Worm (Caenorhabditis elegans) whole organism, L1 larva: Measurements from ENCODE around the gene C06A1.7.

Experiments used
- C04F5.9 ChIP-seq: sonication (generic microtip); optimal IDR thresholded peaks from 2 replicates; lab custom pipeline; 2016; ENCODE audit warnings: missing genetic modification characterization, missing compliant biosample characterization
- C16A3.4 ChIP-seq: fragments of 150-350 bp; optimal IDR thresholded peaks from 2 replicates; lab custom pipeline; 2014; ENCODE audit warnings: missing biosample characterization, missing genetic modification characterization
- Y116A8C.19 ChIP-seq: sonication (generic microtip); optimal IDR thresholded peaks from 2 replicates; lab custom pipeline; 2016; ENCODE audit warnings: missing compliant biosample characterization, missing genetic modification characterization, borderline replicate concordance
- aha-1 ChIP-seq: fragments of 150-350 bp; optimal IDR thresholded peaks from 2 replicates; lab custom pipeline; 2014; ENCODE audit warnings: missing biosample characterization, missing genetic modification characterization
- blmp-1 ChIP-seq: fragments of 150-350 bp; optimal IDR thresholded peaks from 2 replicates; lab custom pipeline; 2014; ENCODE audit warnings: missing biosample characterization, missing genetic modification characterization
- ceh-63 ChIP-seq: fragments of 200-800 bp; sonication (Bioruptor generic); optimal IDR thresholded peaks from 2 replicates; lab custom pipeline; 2018; ENCODE audit warnings: mild to moderate bottlenecking, missing genetic modification characterization, missing compliant biosample characterization
- ces-1 ChIP-seq: fragments of 150-350 bp; optimal IDR thresholded peaks from 2 replicates; lab custom pipeline; 2014; ENCODE audit warnings: missing biosample characterization, missing genetic modification reagents, missing genetic modification characterization
- dsc-1 ChIP-seq: sonication (generic microtip); optimal IDR thresholded peaks from 2 replicates; lab custom pipeline; 2016; ENCODE audit warnings: mild to moderate bottlenecking, missing genetic modification characterization, missing compliant biosample characterization
- efl-1 ChIP-seq, 4 experiments: fragments of 150-350 bp; optimal IDR thresholded peaks in 3 of 4; peaks in 1 of 4; 1 replicate in 1 of 4; 2 replicates in 3 of 4; lab custom pipeline; 2014; ENCODE audit warnings: missing biosample characterization in 2 of 4, missing genetic modification characterization in 2 of 4, missing genetic modification reagents in 2 of 4
- egl-13 ChIP-seq: sonication (generic microtip); optimal IDR thresholded peaks from 2 replicates; lab custom pipeline; 2016; ENCODE audit warnings: missing genotype, missing genetic modification reagents, missing genetic modification characterization, missing compliant biosample characterization
- egl-27 ChIP-seq, 2 experiments: fragments of 150-350 bp in 1 of 2; sonication (generic microtip); optimal IDR thresholded peaks; 3 replicates each; lab custom pipeline; 2017 to 2018; ENCODE audit warnings: missing biosample characterization in 2 of 2, missing genetic modification characterization in 2 of 2, missing genetic modification reagents in 2 of 2
- elt-3 ChIP-seq, 6 experiments: fragments of 150-350 bp in 1 of 6; sonication (generic microtip); optimal IDR thresholded peaks; 2 replicates each; lab custom pipeline; 2017 to 2018; ENCODE audit warnings: missing biosample characterization in 6 of 6, missing genetic modification characterization in 6 of 6, inconsistent platforms in 1 of 6
- ets-5 ChIP-seq: fragments of 200-800 bp; sonication (Bioruptor generic); IDR thresholded peaks from 2 replicates; pipeline ENCODE4 v1.3.6; 2022; ENCODE audit warnings: missing genetic modification characterization, missing compliant biosample characterization
- fkh-8 ChIP-seq: sonication (generic microtip); optimal IDR thresholded peaks from 2 replicates; lab custom pipeline; 2016; ENCODE audit warnings: mild to moderate bottlenecking, missing genetic modification characterization, missing compliant biosample characterization
- grh-1 ChIP-seq: fragments of 200-800 bp; sonication (Bioruptor generic); IDR thresholded peaks from 2 replicates; pipeline ENCODE4 v1.3.6; 2022; ENCODE audit warnings: missing genetic modification reagents, missing genetic modification characterization, missing compliant biosample characterization
- hlh-4 ChIP-seq: sonication (generic microtip); optimal IDR thresholded peaks from 2 replicates; lab custom pipeline; 2016; ENCODE audit warnings: mild to moderate bottlenecking, missing genetic modification characterization, missing compliant biosample characterization
- hpl-2 ChIP-seq: fragments of 150-350 bp; optimal IDR thresholded peaks from 2 replicates; lab custom pipeline; 2014; ENCODE audit warnings: missing biosample characterization, missing genetic modification reagents, missing genetic modification characterization
- irx-1 ChIP-seq: sonication (generic microtip); optimal IDR thresholded peaks from 2 replicates; lab custom pipeline; 2016; ENCODE audit warnings: missing genetic modification characterization, missing compliant biosample characterization
- isw-1 ChIP-seq: fragments of 200-800 bp; sonication (Bioruptor generic); IDR thresholded peaks from 2 replicates; pipeline ENCODE4 v1.3.6; 2022; ENCODE audit warnings: missing genetic modification characterization, missing compliant biosample characterization
- jun-1 ChIP-seq: fragments of 150-350 bp; optimal IDR thresholded peaks from 2 replicates; lab custom pipeline; 2014; ENCODE audit warnings: missing biosample characterization, missing genetic modification reagents, missing genetic modification characterization
- lin-39 ChIP-seq: fragments of 150-350 bp; optimal IDR thresholded peaks from 2 replicates; lab custom pipeline; 2014; ENCODE audit warnings: missing biosample characterization, missing genetic modification reagents, missing genetic modification characterization
- lsy-2 ChIP-seq, 2 experiments: fragments of 150-350 bp; optimal IDR thresholded peaks; 2 replicates each; lab custom pipeline; 2014; ENCODE audit warnings: missing biosample characterization in 2 of 2, missing genetic modification characterization in 2 of 2
- mab-9 ChIP-seq: fragments of 200-800 bp; sonication (Bioruptor generic); IDR thresholded peaks from 2 replicates; pipeline ENCODE4 v1.3.6; 2022; ENCODE audit warnings: missing genetic modification reagents, missing genetic modification characterization, missing compliant biosample characterization
- mdl-1 ChIP-seq, 2 experiments: fragments of 150-350 bp; optimal IDR thresholded peaks; 2 replicates each; lab custom pipeline; 2014 to 2017; ENCODE audit warnings: missing biosample characterization in 2 of 2, missing genetic modification characterization in 2 of 2, inconsistent platforms in 1 of 2
- mef-2 ChIP-seq: fragments of 150-350 bp; optimal IDR thresholded peaks from 2 replicates; lab custom pipeline; 2014; ENCODE audit warnings: missing biosample characterization, missing genetic modification characterization
- mep-1 ChIP-seq: fragments of 150-350 bp; optimal IDR thresholded peaks from 2 replicates; lab custom pipeline; 2014; ENCODE audit warnings: missing biosample characterization, missing genetic modification characterization
- nhr-11 ChIP-seq: fragments of 150-350 bp; optimal IDR thresholded peaks from 2 replicates; lab custom pipeline; 2014; ENCODE audit warnings: missing biosample characterization, missing genetic modification characterization
- nhr-20 ChIP-seq: sonication (generic microtip); optimal IDR thresholded peaks from 2 replicates; lab custom pipeline; 2016; ENCODE audit warnings: mild to moderate bottlenecking, missing genetic modification characterization, missing compliant biosample characterization
- nhr-237 ChIP-seq: fragments of 150-350 bp; optimal IDR thresholded peaks from 2 replicates; lab custom pipeline; 2014; ENCODE audit warnings: missing biosample characterization, missing genetic modification characterization
- nhr-28 ChIP-seq: fragments of 150-350 bp; optimal IDR thresholded peaks from 2 replicates; lab custom pipeline; 2014; ENCODE audit warnings: missing biosample characterization, missing genetic modification characterization
- nhr-47 ChIP-seq: sonication (generic microtip); optimal IDR thresholded peaks from 2 replicates; lab custom pipeline; 2016; ENCODE audit warnings: mild to moderate bottlenecking, missing genetic modification characterization, moderate library complexity, missing compliant biosample characterization
- nhr-71 ChIP-seq: sonication (generic microtip); optimal IDR thresholded peaks from 2 replicates; lab custom pipeline; 2016; ENCODE audit warnings: mild to moderate bottlenecking, missing genetic modification characterization, moderate library complexity, missing compliant biosample characterization
- nhr-76 ChIP-seq: sonication (generic microtip); optimal IDR thresholded peaks from 2 replicates; lab custom pipeline; 2017; ENCODE audit warnings: missing biosample characterization, missing genetic modification characterization
- nhr-77 ChIP-seq: fragments of 150-350 bp; optimal IDR thresholded peaks from 2 replicates; lab custom pipeline; 2014; ENCODE audit warnings: missing biosample characterization, missing genetic modification characterization
- nhr-84 ChIP-seq: sonication (generic microtip); optimal IDR thresholded peaks from 2 replicates; lab custom pipeline; 2017; ENCODE audit warnings: missing biosample characterization, missing genetic modification characterization
- nhr-90 ChIP-seq: sonication (generic microtip); optimal IDR thresholded peaks from 2 replicates; lab custom pipeline; 2016; ENCODE audit warnings: mild to moderate bottlenecking, missing genetic modification characterization, missing compliant biosample characterization; ENCODE audit not compliant: poor library complexity
- pax-3 ChIP-seq: fragments of 200-800 bp; sonication (Bioruptor generic); optimal IDR thresholded peaks from 2 replicates; lab custom pipeline; 2018; ENCODE audit warnings: mild to moderate bottlenecking, missing genetic modification characterization, moderate library complexity, missing compliant biosample characterization
- pqm-1 ChIP-seq: sonication (generic microtip); optimal IDR thresholded peaks from 3 replicates; lab custom pipeline; 2017; ENCODE audit warnings: missing biosample characterization, missing genetic modification characterization
- rnt-1 ChIP-seq: sonication (generic microtip); optimal IDR thresholded peaks from 2 replicates; lab custom pipeline; 2016; ENCODE audit warnings: mild to moderate bottlenecking, missing genetic modification characterization, moderate library complexity, missing compliant biosample characterization
- skn-1 ChIP-seq: fragments of 150-350 bp; optimal IDR thresholded peaks from 2 replicates; lab custom pipeline; 2014; ENCODE audit warnings: missing biosample characterization, missing genetic modification characterization
- snu-23 ChIP-seq: sonication (generic microtip); optimal IDR thresholded peaks from 2 replicates; lab custom pipeline; 2016; ENCODE audit warnings: missing genetic modification characterization, missing compliant biosample characterization
- sox-4 ChIP-seq: sonication (generic microtip); optimal IDR thresholded peaks from 2 replicates; lab custom pipeline; 2016; ENCODE audit warnings: missing genetic modification characterization, missing compliant biosample characterization
- sup-37 ChIP-seq: fragments of 200-800 bp; sonication (Bioruptor generic); optimal IDR thresholded peaks from 2 replicates; lab custom pipeline; 2018; ENCODE audit warnings: mild to moderate bottlenecking, missing genetic modification characterization, missing compliant biosample characterization
- swsn-7 ChIP-seq: sonication (generic microtip); optimal IDR thresholded peaks from 2 replicates; lab custom pipeline; 2016; ENCODE audit warnings: missing genetic modification characterization, missing compliant biosample characterization
- tbx-2 ChIP-seq: sonication (generic microtip); optimal IDR thresholded peaks from 2 replicates; lab custom pipeline; 2016; ENCODE audit warnings: missing genetic modification characterization, missing compliant biosample characterization
- tlp-1 ChIP-seq: fragments of 150-350 bp; optimal IDR thresholded peaks from 2 replicates; lab custom pipeline; 2014; ENCODE audit warnings: missing biosample characterization, missing genetic modification characterization
- unc-62 ChIP-seq: fragments of 150-350 bp; optimal IDR thresholded peaks from 2 replicates; lab custom pipeline; 2014; ENCODE audit warnings: missing biosample characterization, missing genetic modification reagents, missing genetic modification characterization
- unc-86 ChIP-seq: sonication (generic microtip); optimal IDR thresholded peaks from 2 replicates; lab custom pipeline; 2016; ENCODE audit warnings: missing genetic modification characterization, missing compliant biosample characterization
- unc-98 ChIP-seq: fragments of 200-800 bp; sonication (Bioruptor generic); IDR thresholded peaks from 2 replicates; pipeline ENCODE4 v1.3.6; 2022; ENCODE audit warnings: missing genetic modification characterization, missing compliant biosample characterization
- xbp-1 ChIP-seq: sonication (generic microtip); optimal IDR thresholded peaks from 2 replicates; lab custom pipeline; 2016; ENCODE audit warnings: missing genetic modification characterization, missing compliant biosample characterization
- zip-4 ChIP-seq: fragments of 200-800 bp; sonication (Bioruptor generic); optimal IDR thresholded peaks from 2 replicates; lab custom pipeline; 2018; ENCODE audit warnings: mild to moderate bottlenecking, missing genetic modification characterization, moderate library complexity, missing compliant biosample characterization

The C06A1.7 gene

ce11 chrII:10548778-10549671 is 15.7 kb upstream of the C06A1.7 start (continued):
- TF ChIP-seq swsn-7 (tag; lab: Kevin White, UChicago), result peak; percentile 90
- no peak for TF ChIP-seq hpl-2 (GFP tag; lab: Kevin White, UChicago)
- peak; percentile 5 for TF ChIP-seq sup-37 (GFP tag; lab: Kevin White, UChicago)
- TF ChIP-seq pax-3 (tag; lab: Kevin White, UChicago), result peak; percentile 66
- TF ChIP-seq C16A3.4 (tag; lab: Kevin White, UChicago), result peak; percentile 85
- TF ChIP-seq mep-1 (tag; lab: Kevin White, UChicago), result peak; percentile 48
- TF ChIP-seq Y116A8C.19, result no peak
- peak; percentile 89 for TF ChIP-seq nhr-47 (tag; lab: Kevin White, UChicago)
- TF ChIP-seq ces-1 (GFP tag; lab: Kevin White, UChicago), result no peak
- TF ChIP-seq C04F5.9, result peak; percentile 19
- TF ChIP-seq lin-39 (tag; lab: Kevin White, UChicago), result no peak
- TF ChIP-seq ets-5 (GFP tag; lab: Robert Waterston, UW), result 0 out of 2 replicates have a peak, but pooled peaks have one; percentile 5
- no peak for TF ChIP-seq aha-1 (tag; lab: Kevin White, UChicago)
- no peak for TF ChIP-seq zip-4 (GFP tag; lab: Kevin White, UChicago)
- peak; percentile 95 for TF ChIP-seq fkh-8 (tag; lab: Kevin White, UChicago)
- TF ChIP-seq egl-13 (tag; lab: Kevin White, UChicago), result peak; percentile 49
- peak; percentile 36 for TF ChIP-seq sox-4 (tag; lab: Kevin White, UChicago)
- TF ChIP-seq pqm-1, result no peak
- TF ChIP-seq nhr-84, result no peak
- peak; percentile 85 to 95 for TF ChIP-seq mdl-1 (tag; optimal IDR thresholded peaks at IDR 0.05; lab: Kevin White, UChicago)
- peak; percentile 83 for TF ChIP-seq tbx-2 (tag; lab: Kevin White, UChicago)
- no peak for TF ChIP-seq ceh-63
- no peak for TF ChIP-seq nhr-28 (tag; lab: Kevin White, UChicago)
- TF ChIP-seq hlh-4 (tag; lab: Kevin White, UChicago), result no peak
- peak in 1 of 2 experiments; percentile 56 for TF ChIP-seq egl-27 (tag; optimal IDR thresholded peaks at IDR 0.05; lab: Kevin White, UChicago)
- TF ChIP-seq xbp-1 (tag; lab: Kevin White, UChicago), result peak; percentile 78
- peak; percentile 96 for TF ChIP-seq nhr-71
- no peak for TF ChIP-seq unc-98 (GFP tag; lab: Robert Waterston, UW)
- peak; percentile 65 for TF ChIP-seq nhr-90 (tag; lab: Kevin White, UChicago)
- peak; percentile 91 for TF ChIP-seq skn-1 (tag; lab: Kevin White, UChicago)
- TF ChIP-seq mab-9, result peak; percentile 66
- peak; percentile 71 to 82 for TF ChIP-seq efl-1 (optimal IDR thresholded peaks at IDR 0.05; lab: Kevin White, UChicago)
- peak; percentile 44 to 92 for TF ChIP-seq efl-1 (GFP tag; optimal IDR thresholded peaks at IDR 0.05 in 1 of 2; lab: Kevin White, UChicago)
- TF ChIP-seq elt-3 (tag; optimal IDR thresholded peaks at IDR 0.05; lab: Kevin White, UChicago), result peak in 4 of 6 experiments; percentile 17 to 64 (median 50)
- TF ChIP-seq grh-1 (GFP tag; lab: Robert Waterston, UW), result peak; percentile 39
- TF ChIP-seq dsc-1, result peak; percentile 57
- peak; percentile 80 for TF ChIP-seq nhr-11 (tag; lab: Kevin White, UChicago)
- peak; percentile 90 for TF ChIP-seq unc-86 (tag; lab: Kevin White, UChicago)
- TF ChIP-seq isw-1, result peak; percentile 59
- peak; percentile 34 for TF ChIP-seq irx-1
- TF ChIP-seq mef-2, result peak; percentile 45
- peak; percentile 82 for TF ChIP-seq nhr-20 (tag; lab: Kevin White, UChicago)
- no peak for TF ChIP-seq nhr-76
- peak; percentile 94 for TF ChIP-seq snu-23
- peak; percentile 70 for TF ChIP-seq nhr-77
- peak; percentile 46 for TF ChIP-seq blmp-1 (tag; lab: Kevin White, UChicago)
- TF ChIP-seq rnt-1 (tag; lab: Kevin White, UChicago), result peak; percentile 84
- TF ChIP-seq unc-62, result no peak
- TF ChIP-seq jun-1 (tag; lab: Kevin White, UChicago), result peak; percentile 89
- no peak for TF ChIP-seq tlp-1 (tag; lab: Kevin White, UChicago)
- TF ChIP-seq nhr-237 (tag; lab: Kevin White, UChicago), result peak; percentile 48
- TF ChIP-seq lsy-2 (tag; optimal IDR thresholded peaks at IDR 0.05; lab: Kevin White, UChicago), result peak; percentile 81 to 90
